Worm (Caenorhabditis elegans): ENCODE measurements around the gene cnc-3.

The cnc-3 gene

ce11 chrV:1465932-1466331, 18.1 kb downstream of the cnc-3 start:
- TF ChIP-seq W03F9.2 (tag; optimal IDR thresholded peaks at IDR 0.05) = no peak
- TF ChIP-seq him-1 (tag; optimal IDR thresholded peaks at IDR 0.05) = no peak
- no peak for TF ChIP-seq dao-5 (tag; optimal IDR thresholded peaks at IDR 0.05)

DNA sequence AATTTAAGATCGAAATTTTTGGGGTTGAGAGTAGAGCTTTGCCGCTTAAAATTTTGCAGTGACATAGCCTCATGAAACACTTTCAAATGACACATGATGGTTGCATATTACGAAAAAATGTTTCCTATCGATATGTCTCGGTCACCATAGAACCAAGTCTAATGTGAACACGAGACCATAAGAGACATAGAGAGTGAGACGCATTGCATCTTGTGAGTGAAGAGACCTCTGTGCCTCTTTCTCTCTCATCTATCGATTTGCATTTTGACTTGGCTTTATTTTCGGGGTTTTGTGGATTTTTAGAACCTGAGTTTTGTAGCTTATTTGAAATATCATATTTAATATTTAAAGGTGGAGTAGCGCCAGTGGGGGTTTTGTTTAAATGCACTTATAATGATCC, 19.1 kb downstream of the cnc-3 start:
- no peak for TF ChIP-seq him-1 (tag; optimal IDR thresholded peaks at IDR 0.05)
- TF ChIP-seq dao-5 (tag; optimal IDR thresholded peaks at IDR 0.05) = no peak
- no peak for TF ChIP-seq W03F9.2 (tag; optimal IDR thresholded peaks at IDR 0.05)

- TF ChIP-seq dao-5 (tag; optimal IDR thresholded peaks at IDR 0.05) = no peak
- no peak for TF ChIP-seq him-1 (tag; optimal IDR thresholded peaks at IDR 0.05)
- no peak for TF ChIP-seq W03F9.2 (tag; optimal IDR thresholded peaks at IDR 0.05)
These were observed 19.6 kb downstream of the cnc-3 start, which contains the start of gene gid-8 for ce11 chrV:1467444-1467843. Gene gid-8 (plus strand): TSS chrV:1467744.

DNA sequence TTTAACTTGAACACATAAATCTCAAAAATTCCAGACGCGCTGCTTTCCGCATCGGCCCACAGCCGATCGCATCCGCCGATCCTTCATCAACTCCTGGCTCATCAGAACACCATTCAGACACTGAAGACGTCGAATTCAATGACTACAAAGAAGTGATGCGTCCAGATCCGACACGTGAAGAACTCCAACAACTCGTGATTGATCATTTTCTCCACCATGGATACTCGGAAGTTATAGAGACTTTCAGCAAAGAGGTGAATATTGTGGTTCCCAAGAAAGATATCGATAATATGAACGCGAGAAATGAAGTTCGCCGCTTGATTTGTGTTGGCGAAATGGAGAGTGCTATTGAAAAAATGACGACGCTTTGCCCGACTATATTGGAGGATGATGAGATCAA, 21.1 kb downstream of the cnc-3 start:
- TF ChIP-seq dao-5 (tag; optimal IDR thresholded peaks at IDR 0.05) (no peak), him-1 (tag; optimal IDR thresholded peaks at IDR 0.05) (no peak), W03F9.2 (tag; optimal IDR thresholded peaks at IDR 0.05) (no peak)

- TF ChIP-seq him-1 (tag; optimal IDR thresholded peaks at IDR 0.05) = no peak
- TF ChIP-seq W03F9.2 (tag; optimal IDR thresholded peaks at IDR 0.05) = peak; percentile 45
These were observed 23.5 kb downstream of the cnc-3 start for ce11 chrV:1471078-1471969.

DNA sequence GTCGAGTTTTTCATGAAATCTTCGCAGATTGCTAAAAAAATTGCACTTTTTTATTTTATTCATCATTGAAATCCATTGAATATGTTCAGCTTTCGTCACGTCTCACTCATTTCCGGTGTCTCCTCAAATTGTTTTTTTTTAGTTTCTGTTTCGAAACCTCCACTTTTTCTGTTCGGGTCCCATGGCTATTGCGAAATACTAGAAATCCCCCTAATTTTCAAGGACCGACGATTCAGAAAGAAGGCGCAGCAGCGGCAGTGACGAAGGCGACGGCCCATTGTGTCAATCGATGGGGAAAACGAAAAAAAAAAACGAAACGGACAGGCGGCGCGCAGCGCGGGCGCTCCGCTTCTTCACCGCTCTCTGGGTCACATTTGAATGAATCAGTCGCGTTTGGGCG, 24.2 kb downstream of the cnc-3 start:
- TF ChIP-seq dao-5 (tag; optimal IDR thresholded peaks at IDR 0.05) (no peak), W03F9.2 (tag; optimal IDR thresholded peaks at IDR 0.05) (no peak), him-1 (tag; optimal IDR thresholded peaks at IDR 0.05) (no peak)

ce11 chrV:1472569-1472968, 24.8 kb downstream of the cnc-3 start:
- no peak for TF ChIP-seq W03F9.2 (tag; optimal IDR thresholded peaks at IDR 0.05)
- TF ChIP-seq dao-5 (tag; optimal IDR thresholded peaks at IDR 0.05) = no peak
- TF ChIP-seq him-1 (tag; optimal IDR thresholded peaks at IDR 0.05) = no peak

- TF ChIP-seq W03F9.2 (tag; optimal IDR thresholded peaks at IDR 0.05) (no peak), dao-5 (tag; optimal IDR thresholded peaks at IDR 0.05) (peak; percentile 54), him-1 (tag; optimal IDR thresholded peaks at IDR 0.05) (peak; percentile 85)
These were observed 26.8 kb downstream of the cnc-3 start, which contains the start of the genes F53E2.2 and unc-60 for ce11 chrV:1474486-1475125. Gene F53E2.2 (plus strand): TSS chrV:1475086. Gene unc-60 (plus strand): TSS chrV:1475086.

- no peak for TF ChIP-seq dao-5 (tag; optimal IDR thresholded peaks at IDR 0.05)
- TF ChIP-seq him-1 (tag; optimal IDR thresholded peaks at IDR 0.05) = no peak
These were observed 28.5 kb downstream of the cnc-3 start for ce11 chrV:1476284-1476792.

DNA sequence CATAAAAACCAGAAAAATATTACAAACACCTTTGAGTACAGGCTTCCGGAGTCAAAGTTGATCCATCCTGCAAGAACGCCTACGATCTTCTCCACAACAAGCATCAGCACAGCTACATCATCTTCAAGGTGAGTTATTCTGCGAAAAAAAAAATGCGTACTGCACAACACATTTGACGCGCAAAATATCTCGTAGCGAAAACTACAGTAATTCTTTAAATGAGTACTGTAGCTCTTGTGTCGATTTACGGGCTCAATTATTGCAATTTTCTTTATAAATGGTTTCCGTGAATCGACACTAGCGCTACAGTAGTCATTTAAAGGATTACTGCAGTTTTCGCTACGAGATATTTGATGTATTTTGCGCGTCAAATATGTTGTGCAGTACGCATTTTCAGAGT, 29.0 kb downstream of the cnc-3 start:
- TF ChIP-seq him-1 (tag; optimal IDR thresholded peaks at IDR 0.05) = no peak
- no peak for TF ChIP-seq W03F9.2 (tag; optimal IDR thresholded peaks at IDR 0.05)
- TF ChIP-seq dao-5 (tag; optimal IDR thresholded peaks at IDR 0.05) = no peak

DNA sequence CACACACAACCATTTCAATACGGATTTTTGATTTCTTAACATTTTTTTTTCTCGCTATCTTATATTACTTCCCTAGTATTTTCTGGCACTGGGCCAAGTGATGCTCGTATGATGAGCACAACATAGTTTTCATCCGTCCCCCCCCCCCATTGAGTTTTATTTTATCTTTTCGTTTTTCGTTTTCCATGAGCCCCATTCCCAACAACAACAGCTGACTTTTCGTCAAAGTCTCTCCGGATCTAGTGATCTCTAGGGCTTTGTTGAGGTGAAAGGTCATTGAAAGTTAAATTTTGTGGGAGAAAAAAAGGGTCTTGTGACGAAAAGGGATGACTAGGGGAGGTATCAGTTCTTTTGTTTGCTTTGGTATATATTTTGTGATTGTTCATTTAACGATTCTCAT, 33.0 kb downstream of the cnc-3 start:
- TF ChIP-seq dao-5 (tag; optimal IDR thresholded peaks at IDR 0.05) = no peak
- TF ChIP-seq W03F9.2 (tag; optimal IDR thresholded peaks at IDR 0.05) = no peak

- no peak for TF ChIP-seq dao-5 (tag; optimal IDR thresholded peaks at IDR 0.05)
- TF ChIP-seq W03F9.2 (tag; optimal IDR thresholded peaks at IDR 0.05) = no peak
- TF ChIP-seq him-1 (tag; optimal IDR thresholded peaks at IDR 0.05) = no peak
These were observed 33.9 kb downstream of the cnc-3 start, which contains the start of gene C38C3.4 for ce11 chrV:1481742-1482141. Gene C38C3.4 (plus strand): TSS chrV:1482042.

- no peak for TF ChIP-seq him-1 (tag; optimal IDR thresholded peaks at IDR 0.05)
- TF ChIP-seq W03F9.2 (tag; optimal IDR thresholded peaks at IDR 0.05) = no peak
- no peak for TF ChIP-seq dao-5 (tag; optimal IDR thresholded peaks at IDR 0.05)
These were observed 38.2 kb downstream of the cnc-3 start for ce11 chrV:1486031-1486430.

ce11 chrV:1487262-1487661, 39.5 kb downstream of the cnc-3 start:
- TF ChIP-seq W03F9.2 (tag; optimal IDR thresholded peaks at IDR 0.05) (no peak), him-1 (tag; optimal IDR thresholded peaks at IDR 0.05) (no peak), dao-5 (tag; optimal IDR thresholded peaks at IDR 0.05) (no peak)
